Worm (Caenorhabditis elegans): Measurements from ENCODE around the gene EGAP2.2.
A peak's percentile ranks its signal among the peaks of the same experiment; 100 is the strongest.

DNA sequence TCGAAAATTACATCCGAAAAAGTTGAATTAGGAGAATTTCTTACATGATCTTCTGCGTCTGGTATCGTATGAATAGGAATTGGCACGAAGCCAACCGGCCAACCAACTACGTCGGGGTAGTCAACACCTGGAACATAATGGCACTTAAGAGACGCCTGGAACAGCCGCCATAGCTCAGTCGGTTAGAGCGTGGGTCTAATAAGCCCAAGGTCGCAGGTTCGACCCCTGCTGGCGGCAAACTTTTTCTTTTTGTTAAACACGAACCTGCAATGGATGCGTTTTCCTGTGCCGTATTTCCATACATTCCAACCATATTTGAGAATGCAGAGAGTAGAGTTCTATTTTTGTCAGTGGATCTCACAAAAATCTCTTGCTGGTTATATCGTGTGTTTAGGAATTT, 8.0 kb downstream of the EGAP2.2 start:
- TF ChIP-seq pha-4 (GFP tag; IDR thresholded peaks at IDR 0.05) (peak; percentile 56; the same call in 1 of the 2 replicates), pha-4 (tag; optimal IDR thresholded peaks at IDR 0.05) (no peak), gei-8 (GFP tag; optimal IDR thresholded peaks at IDR 0.05) (no peak), ceh-82 (tag; optimal IDR thresholded peaks at IDR 0.05) (no peak), nhr-6 (tag; optimal IDR thresholded peaks at IDR 0.05) (no peak), ama-1 (optimal IDR thresholded peaks at IDR 0.05) (no peak), lin-13 (GFP tag; optimal IDR thresholded peaks at IDR 0.05) (no peak), egl-43 (GFP tag; IDR thresholded peaks at IDR 0.05) (peak; percentile 72), zag-1 (tag; optimal IDR thresholded peaks at IDR 0.05) (no peak), fos-1 (tag; optimal IDR thresholded peaks at IDR 0.05) (no peak), nhr-11 (tag; optimal IDR thresholded peaks at IDR 0.05) (no peak), unc-39 (tag; optimal IDR thresholded peaks at IDR 0.05) (no peak)

Data from whole organism, L4 larva.